Fruit fly (Drosophila melanogaster) whole organism, embryonic: ENCODE data around the gene ClC-a.

Experiments
- ATbp ChIP-seq: fragments of 200-800 bp; sonication (Bioruptor generic); optimal IDR thresholded peaks from 2 replicates; lab custom pipeline; 2017; ENCODE audit warnings: missing biosample characterization, mild to moderate bottlenecking, missing genetic modification characterization, missing genetic modification reagents
- Atf3 ChIP-seq: fragments of 200-800 bp; sonication (Bioruptor generic); optimal IDR thresholded peaks from 3 replicates; lab custom pipeline; 2016; ENCODE audit warnings: missing biosample characterization, missing genetic modification characterization
- B-H1 ChIP-seq: fragments of 200-800 bp; sonication (Bioruptor generic); IDR thresholded peaks from 3 replicates; pipeline ENCODE4 v1.3.6; 2022; ENCODE audit warnings: missing biosample characterization, missing genetic modification characterization
- Bdp1 ChIP-seq: fragments of 200-800 bp; sonication (Bioruptor generic); optimal IDR thresholded peaks from 3 replicates; lab custom pipeline; 2016; ENCODE audit warnings: missing biosample characterization, missing genetic modification characterization
- CG10959 ChIP-seq: fragments of 200-800 bp; sonication (Bioruptor generic); IDR thresholded peaks from 2 replicates; pipeline ENCODE4 v1.3.6; 2022; ENCODE audit warnings: missing biosample characterization, missing genetic modification characterization
- CG11247 ChIP-seq: fragments of 200-800 bp; sonication (Bioruptor generic); IDR thresholded peaks from 2 replicates; pipeline ENCODE4 v1.3.6; 2022; ENCODE audit warnings: missing biosample characterization, missing genetic modification characterization
- CG11723 ChIP-seq: fragments of 200-800 bp; sonication (Bioruptor generic); optimal IDR thresholded peaks from 2 replicates; lab custom pipeline; 2017; ENCODE audit warnings: missing biosample characterization, mild to moderate bottlenecking, missing genetic modification characterization
- CG12942 ChIP-seq: fragments of 200-800 bp; sonication (Bioruptor generic); optimal IDR thresholded peaks from 3 replicates; lab custom pipeline; 2016; ENCODE audit warnings: missing biosample characterization, missing genetic modification characterization
- CG13287 ChIP-seq: fragments of 200-800 bp; sonication (Bioruptor generic); IDR thresholded peaks from 2 replicates; pipeline ENCODE4 v1.3.6; 2022; ENCODE audit warnings: missing biosample characterization, missing genetic modification characterization; ENCODE audit not compliant: partially characterized antibody
- CG13624 ChIP-seq: fragments of 200-800 bp; sonication (Bioruptor generic); optimal IDR thresholded peaks from 2 replicates; lab custom pipeline; 2016; ENCODE audit warnings: missing biosample characterization, missing genetic modification characterization
- CG14710 ChIP-seq: fragments of 200-800 bp; sonication (Bioruptor generic); optimal IDR thresholded peaks from 3 replicates; lab custom pipeline; 2019; ENCODE audit warnings: missing biosample characterization, mild to moderate bottlenecking, missing genetic modification characterization, moderate library complexity
- CG14860 ChIP-seq: fragments of 200-800 bp; sonication (Bioruptor generic); IDR thresholded peaks from 3 replicates; pipeline ENCODE4 v1.3.6; 2022; ENCODE audit warnings: missing biosample characterization, missing genetic modification characterization; ENCODE audit not compliant: partially characterized antibody
- CG15011 ChIP-seq: fragments of 200-800 bp; sonication (Bioruptor generic); optimal IDR thresholded peaks from 3 replicates; lab custom pipeline; 2018; ENCODE audit warnings: missing biosample characterization, mild to moderate bottlenecking, missing genetic modification characterization
- CG2120 ChIP-seq: fragments of 200-800 bp; sonication (Bioruptor generic); optimal IDR thresholded peaks from 3 replicates; lab custom pipeline; 2016; ENCODE audit warnings: missing biosample characterization, missing genetic modification characterization
- CG3163 ChIP-seq: fragments of 200-800 bp; sonication (Bioruptor generic); optimal IDR thresholded peaks from 3 replicates; lab custom pipeline; 2016; ENCODE audit warnings: missing biosample characterization, missing genetic modification characterization
- CG4617 ChIP-seq: fragments of 200-800 bp; sonication (Bioruptor generic); optimal IDR thresholded peaks from 3 replicates; lab custom pipeline; 2016; ENCODE audit warnings: missing biosample characterization, missing genetic modification characterization, borderline replicate concordance
- CG4820 ChIP-seq: fragments of 200-800 bp; sonication (Bioruptor generic); optimal IDR thresholded peaks from 3 replicates; lab custom pipeline; 2016; ENCODE audit warnings: missing biosample characterization, missing genetic modification characterization
- CG5245 ChIP-seq: fragments of 200-800 bp; sonication (Bioruptor generic); optimal IDR thresholded peaks from 3 replicates; lab custom pipeline; 2016; ENCODE audit warnings: missing biosample characterization, missing genetic modification characterization
- CG7357 ChIP-seq: fragments of 200-800 bp; sonication (Bioruptor generic); IDR thresholded peaks from 3 replicates; pipeline ENCODE4 v1.3.6; 2022; ENCODE audit warnings: missing biosample characterization, missing genetic modification characterization
- CG8290 ChIP-seq, 3 experiments: fragments of 200-800 bp; sonication (Bioruptor generic); optimal IDR thresholded peaks; 2 replicates each; lab custom pipeline; 2016 to 2019; ENCODE audit warnings: missing biosample characterization in 3 of 3, missing genetic modification characterization in 3 of 3, mild to moderate bottlenecking in 2 of 3, moderate library complexity in 1 of 3
- CoRest ChIP-seq: fragments of 200-800 bp; sonication (Bioruptor generic); optimal IDR thresholded peaks from 3 replicates; lab custom pipeline; 2018; ENCODE audit warnings: missing biosample characterization, mild to moderate bottlenecking, missing genetic modification characterization, moderate library complexity
- D19B ChIP-seq: fragments of 200-800 bp; sonication (Bioruptor generic); optimal IDR thresholded peaks from 2 replicates; lab custom pipeline; 2017; ENCODE audit warnings: missing biosample characterization, mild to moderate bottlenecking, missing genetic modification characterization
- H15 ChIP-seq: fragments of 200-800 bp; sonication (Bioruptor generic); IDR thresholded peaks from 3 replicates; pipeline ENCODE4 v1.3.6; 2022; ENCODE audit warnings: missing biosample characterization, missing genetic modification characterization
- H2.0 ChIP-seq: fragments of 200-800 bp; sonication (Bioruptor generic); IDR thresholded peaks from 2 replicates; pipeline ENCODE4 v1.3.6; 2022; ENCODE audit warnings: missing biosample characterization, missing genetic modification characterization
- Hsf ChIP-seq: fragments of 200-800 bp; sonication (Bioruptor generic); optimal IDR thresholded peaks from 3 replicates; lab custom pipeline; 2016; ENCODE audit warnings: missing biosample characterization, missing genetic modification characterization
- MBD-R2 ChIP-seq: fragments of 200-800 bp; sonication (Bioruptor generic); IDR thresholded peaks from 2 replicates; pipeline ENCODE4 v1.3.6; 2022; ENCODE audit warnings: missing biosample characterization, missing genetic modification characterization
- Med ChIP-seq: fragments of 200-800 bp; sonication (Bioruptor generic); peaks from one replicate; lab custom pipeline; 2016; ENCODE audit warnings: missing biosample characterization, missing genetic modification characterization, mild to moderate bottlenecking, inconsistent platforms, moderate library complexity
- Meics ChIP-seq: fragments of 200-800 bp; sonication (Bioruptor generic); optimal IDR thresholded peaks from 2 replicates; lab custom pipeline; 2017; ENCODE audit warnings: missing biosample characterization, mild to moderate bottlenecking, missing genetic modification characterization
- Mes4 ChIP-seq: fragments of 200-800 bp; sonication (Bioruptor generic); optimal IDR thresholded peaks from 2 replicates; lab custom pipeline; 2016; ENCODE audit warnings: missing biosample characterization, missing genetic modification characterization
- NC2β ChIP-seq: fragments of 200-800 bp; sonication (Bioruptor generic); optimal IDR thresholded peaks from 2 replicates; lab custom pipeline; 2016; ENCODE audit warnings: missing biosample characterization, missing genetic modification characterization
- Ssrp ChIP-seq: fragments of 200-800 bp; sonication (Bioruptor generic); optimal IDR thresholded peaks from 2 replicates; lab custom pipeline; 2018; ENCODE audit warnings: missing biosample characterization, mild to moderate bottlenecking, missing genetic modification characterization, moderate library complexity
- Usf ChIP-seq: fragments of 200-800 bp; sonication (Bioruptor generic); optimal IDR thresholded peaks from 2 replicates; lab custom pipeline; 2017; ENCODE audit warnings: missing genotype, missing biosample characterization, missing genetic modification characterization
- ash1 ChIP-seq: fragments of 200-800 bp; sonication (Bioruptor generic); optimal IDR thresholded peaks from 2 replicates; lab custom pipeline; 2018; ENCODE audit warnings: missing biosample characterization, mild to moderate bottlenecking, missing genetic modification characterization
- da ChIP-seq: fragments of 200-800 bp; sonication (Bioruptor generic); optimal IDR thresholded peaks from 2 replicates; lab custom pipeline; 2016; ENCODE audit warnings: missing biosample characterization, missing genetic modification characterization
- exex ChIP-seq: fragments of 200-800 bp; sonication (Bioruptor generic); optimal IDR thresholded peaks from 4 replicates; lab custom pipeline; 2018; ENCODE audit warnings: missing biosample characterization, mild to moderate bottlenecking, missing genetic modification characterization, moderate library complexity
- fd102C ChIP-seq: fragments of 200-800 bp; sonication (Bioruptor generic); optimal IDR thresholded peaks from 2 replicates; lab custom pipeline; 2018; ENCODE audit warnings: missing biosample characterization, mild to moderate bottlenecking, missing genetic modification characterization, moderate library complexity
- fru ChIP-seq: fragments of >200 bp; optimal IDR thresholded peaks from 2 replicates; lab custom pipeline; 2017
- ftz-f1 ChIP-seq: fragments of 200-800 bp; sonication (Bioruptor generic); optimal IDR thresholded peaks from 2 replicates; lab custom pipeline; 2016; ENCODE audit warnings: missing biosample characterization, missing genetic modification characterization
- grn ChIP-seq: fragments of 200-800 bp; sonication (Bioruptor generic); optimal IDR thresholded peaks from 3 replicates; lab custom pipeline; 2017; ENCODE audit warnings: missing biosample characterization, missing genetic modification characterization
- insv ChIP-seq, 2 experiments: fragments of 200-800 bp; sonication (Bioruptor generic); optimal IDR thresholded peaks; 3 replicates each; lab custom pipeline; 2016 to 2018; ENCODE audit warnings: missing biosample characterization in 2 of 2, missing genetic modification characterization in 2 of 2
- kah ChIP-seq: fragments of 200-800 bp; sonication (Bioruptor generic); optimal IDR thresholded peaks from 2 replicates; lab custom pipeline; 2018; ENCODE audit warnings: missing biosample characterization, mild to moderate bottlenecking, missing genetic modification characterization
- ken ChIP-seq: fragments of 200-800 bp; sonication (Bioruptor generic); IDR thresholded peaks from 3 replicates; pipeline ENCODE4 v1.3.6; 2022; ENCODE audit warnings: missing biosample characterization, missing genetic modification characterization
- mirr ChIP-seq: fragments of 200-800 bp; sonication (Bioruptor generic); optimal IDR thresholded peaks from 3 replicates; lab custom pipeline; 2018; ENCODE audit warnings: missing biosample characterization, mild to moderate bottlenecking, missing genetic modification characterization
- mld ChIP-seq: fragments of 200-800 bp; sonication (Bioruptor generic); IDR thresholded peaks from 3 replicates; pipeline ENCODE4 v1.3.6; 2022; ENCODE audit warnings: missing biosample characterization, missing genetic modification characterization; ENCODE audit not compliant: partially characterized antibody
- ranshi ChIP-seq: fragments of 200-800 bp; sonication (Bioruptor generic); IDR thresholded peaks from 2 replicates; pipeline ENCODE4 v1.3.6; 2022; ENCODE audit warnings: missing biosample characterization, missing genetic modification characterization
- sens ChIP-seq: fragments of 200-800 bp; sonication (Bioruptor generic); peaks from one replicate; lab custom pipeline; 2016; ENCODE audit warnings: missing biosample characterization, missing genetic modification characterization
- sug ChIP-seq: fragments of 200-800 bp; optimal IDR thresholded peaks from 2 replicates; lab custom pipeline; 2019; ENCODE audit warnings: missing biosample characterization, mild to moderate bottlenecking, missing genetic modification characterization, moderate library complexity
- tio ChIP-seq: fragments of 200-800 bp; sonication (Bioruptor generic); optimal IDR thresholded peaks from 2 replicates; lab custom pipeline; 2017; ENCODE audit warnings: missing biosample characterization, missing genetic modification characterization, inconsistent platforms
- ttk ChIP-seq: fragments of 200-800 bp; sonication (Bioruptor generic); IDR thresholded peaks from 2 replicates; pipeline ENCODE4 v2.1.2; 2022; ENCODE audit warnings: missing biosample characterization, missing genetic modification characterization
- vfl ChIP-seq: fragments of 200-800 bp; sonication (Bioruptor generic); optimal IDR thresholded peaks from 2 replicates; lab custom pipeline; 2016; ENCODE audit warnings: missing biosample characterization, missing genetic modification characterization
- zen ChIP-seq: fragments of 200-800 bp; sonication (Bioruptor generic); optimal IDR thresholded peaks from 3 replicates; lab custom pipeline; 2018; ENCODE audit warnings: missing biosample characterization, mild to moderate bottlenecking, missing genetic modification characterization, moderate library complexity

ClC-a gene

DNA sequence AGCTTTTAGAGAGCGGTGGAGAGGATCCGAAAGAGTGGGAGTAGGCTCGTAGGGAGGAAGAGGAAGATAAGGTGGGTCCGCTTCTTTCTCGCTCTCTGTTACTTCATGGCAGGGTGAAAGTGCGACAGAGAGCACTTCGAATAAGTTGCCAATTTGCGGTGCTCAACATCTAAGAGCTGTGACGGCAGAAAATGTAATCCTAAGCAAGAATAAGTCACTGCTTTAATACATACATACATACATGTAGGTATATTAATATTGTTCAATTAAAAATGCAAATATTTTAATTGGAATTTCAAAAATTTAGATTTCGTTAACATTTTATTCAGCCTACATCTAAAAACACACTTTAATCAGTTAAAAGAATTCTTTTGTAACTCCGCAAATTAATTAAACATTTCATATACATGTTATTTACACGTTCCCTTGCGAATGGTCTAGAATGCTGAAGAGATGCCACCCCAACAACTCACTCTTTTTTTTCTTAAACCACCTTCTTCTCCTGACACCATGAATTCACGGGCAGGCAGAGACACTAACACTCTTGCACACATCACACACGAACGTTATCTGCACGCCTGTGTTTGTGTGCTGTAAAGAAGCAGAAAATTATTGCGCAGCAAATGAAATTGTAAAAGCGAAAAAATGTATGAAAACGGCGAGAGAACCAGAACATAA is 54.4 kb downstream of the ClC-a start (continued):
- TF ChIP-seq CG8290 (GFP tag; optimal IDR thresholded peaks at IDR 0.05; lab: Kevin White, UChicago) (no peak), CG8290 (tag; optimal IDR thresholded peaks at IDR 0.05; lab: Kevin White, UChicago) (peak in 1 of 2 experiments; percentile 52), ash1 (peak; percentile 0), CG5245 (GFP tag; lab: Kevin White, UChicago) (no peak), CG13287 (GFP tag; lab: Robert Waterston, UW) (no peak), CG2120 (GFP tag; lab: Kevin White, UChicago) (peak; percentile 55), mirr (GFP tag; lab: Kevin White, UChicago) (peak; percentile 54), B-H1 (GFP tag; lab: Robert Waterston, UW) (no peak), H2.0 (GFP tag; lab: Robert Waterston, UW) (no peak), MBD-R2 (GFP tag; lab: Robert Waterston, UW) (no peak), Mes4 (GFP tag; lab: Kevin White, UChicago) (no peak), Meics (peak; percentile 44), Usf (GFP tag; lab: Kevin White, UChicago) (no peak), CoRest (peak; percentile 43), D19B (no peak), Ssrp (tag; lab: Kevin White, UChicago) (peak; percentile 6), CG4820 (no peak), CG15011 (GFP tag; lab: Kevin White, UChicago) (peak; percentile 17), Med (GFP tag; lab: Kevin White, UChicago) (peak; percentile 71), exex (peak; percentile 44)

- TF ChIP-seq CG11247 (GFP tag; lab: Robert Waterston, UW) (no peak), ttk (GFP tag; lab: Robert Waterston, UW) (no peak), CG3163 (GFP tag; lab: Kevin White, UChicago) (peak; percentile 10), CG12942 (no peak), ftz-f1 (GFP tag; lab: Kevin White, UChicago) (peak; percentile 11), Bdp1 (no peak), mld (GFP tag; lab: Robert Waterston, UW) (no peak), fd102C (GFP tag; lab: Kevin White, UChicago) (no peak), Atf3 (no peak), CG11723 (GFP tag; lab: Kevin White, UChicago) (no peak), H15 (no peak), da (no peak), CG10959 (GFP tag; lab: Robert Waterston, UW) (no peak), ken (GFP tag; lab: Robert Waterston, UW) (no peak), grn (no peak), ranshi (GFP tag; lab: Robert Waterston, UW) (no peak), CG7357 (GFP tag; lab: Robert Waterston, UW) (no peak), vfl (no peak), CG14860 (GFP tag; lab: Robert Waterston, UW) (no peak), CG13624 (GFP tag; lab: Kevin White, UChicago) (peak; percentile 5), CG14710 (tag; lab: Kevin White, UChicago) (no peak), zen (tag; lab: Kevin White, UChicago) (no peak), CG4617 (no peak), ATbp (GFP tag; lab: Kevin White, UChicago) (no peak), sens (no peak), sug (tag; lab: Kevin White, UChicago) (peak; percentile 66), insv (GFP tag; optimal IDR thresholded peaks at IDR 0.05; lab: Kevin White, UChicago) (no peak), kah (GFP tag; lab: Kevin White, UChicago) (no peak), exex (peak; percentile 50), fru (lab: Kevin White, UChicago) (no peak), Hsf (GFP tag; lab: Kevin White, UChicago) (no peak), Usf (GFP tag; lab: Kevin White, UChicago) (no peak), tio (GFP tag; lab: Kevin White, UChicago) (no peak), NC2β (GFP tag; lab: Kevin White, UChicago) (no peak)
Measured at dm6 chr3R:11758160-11758506, 54.9 kb downstream of the ClC-a start.
